Fruit fly (Drosophila melanogaster): Measurements from ENCODE around the gene Krn.

Krn gene

DNA sequence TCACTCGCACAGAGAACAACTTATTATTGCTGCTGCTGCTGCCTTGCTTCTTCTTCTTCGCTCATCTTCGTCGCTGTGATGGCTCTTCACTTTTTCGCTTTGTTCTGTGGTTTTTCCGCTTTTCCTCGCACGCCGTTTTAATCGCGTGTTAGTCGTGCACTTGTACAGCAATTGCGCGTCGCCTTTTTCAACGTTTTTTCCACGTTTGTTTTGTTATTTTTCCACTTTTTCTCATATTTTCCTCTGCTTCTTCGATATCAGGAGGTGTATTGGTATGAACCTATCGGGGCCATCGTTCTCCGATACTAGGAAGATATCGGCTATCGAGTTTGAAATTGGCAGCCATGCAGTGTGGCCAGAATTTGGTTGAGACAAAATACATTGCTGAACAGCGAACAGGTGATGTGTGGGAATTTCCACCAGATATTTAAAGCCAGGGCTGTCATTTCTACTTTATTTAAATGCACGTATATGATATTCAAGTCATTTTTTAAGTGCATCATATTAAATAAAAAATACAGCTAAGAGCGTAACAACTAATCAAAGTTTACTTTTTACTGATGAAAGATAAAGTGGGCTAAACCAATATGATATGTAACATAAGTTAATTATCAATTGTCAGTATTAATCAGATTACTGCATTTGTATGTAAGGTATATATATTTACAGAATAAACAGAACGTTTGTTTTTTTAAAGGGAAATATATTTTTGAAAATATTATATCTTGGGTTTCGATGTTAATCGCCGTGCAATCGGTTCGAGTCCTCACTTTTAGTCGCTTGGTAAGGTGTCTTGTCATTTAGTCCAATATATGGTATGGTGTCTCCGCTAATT lies 15.1 kb upstream of the Krn start, which contains the start of gene Crtc (continued):
- no peak; the same call in 1 of the 2 replicates for TF ChIP-seq Gug (GFP tag; IDR thresholded peaks at IDR 0.05)
- no peak for TF ChIP-seq Eip93F (GFP tag; optimal IDR thresholded peaks at IDR 0.05)
- TF ChIP-seq net (GFP tag; optimal IDR thresholded peaks at IDR 0.05): no peak
- no peak for TF ChIP-seq salr (GFP tag; optimal IDR thresholded peaks at IDR 0.05)
- TF ChIP-seq vri (GFP tag; optimal IDR thresholded peaks at IDR 0.05): no peak
- peak; percentile 9 for TF ChIP-seq Hr4 (GFP tag; optimal IDR thresholded peaks at IDR 0.05)
- TF ChIP-seq eg (GFP tag; IDR thresholded peaks at IDR 0.05): no peak
- no peak for TF ChIP-seq CG32006 (GFP tag; optimal IDR thresholded peaks at IDR 0.05)
- TF ChIP-seq CG3919 (GFP tag; optimal IDR thresholded peaks at IDR 0.05): no peak

DNA sequence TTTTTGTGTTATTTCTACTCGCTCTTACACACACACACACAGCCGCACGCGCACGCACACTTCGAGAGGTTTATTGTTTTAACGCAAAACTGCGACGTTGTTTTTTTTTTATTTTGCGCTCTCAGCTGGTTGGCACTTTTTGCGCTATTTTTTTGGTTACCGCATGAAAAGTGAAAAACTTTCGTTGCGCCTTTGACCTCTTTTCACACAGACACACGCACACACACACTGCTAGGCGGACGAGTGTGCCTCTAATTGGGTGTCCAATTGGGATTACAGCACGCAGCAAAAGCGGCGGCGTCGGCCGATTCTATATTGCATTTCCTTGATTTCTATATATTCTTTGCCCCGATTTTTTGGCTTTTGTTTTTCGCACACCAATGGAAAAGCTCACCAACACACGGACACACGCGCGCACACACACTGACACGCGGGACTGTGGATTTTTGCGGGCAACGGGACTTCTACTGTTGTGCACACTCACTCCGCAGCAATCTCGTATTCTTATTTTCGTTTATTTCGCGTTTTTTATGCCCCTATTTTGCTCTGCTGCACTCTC lies 14.4 kb upstream of the Krn start:
- TF ChIP-seq fd85E (GFP tag; optimal IDR thresholded peaks at IDR 0.05): no peak
- peak; percentile 59; the same call in 2 of the 3 replicates for TF ChIP-seq CG8119 (GFP tag; IDR thresholded peaks at IDR 0.05)
- peak; percentile 55 for TF ChIP-seq Blimp-1 (GFP tag; optimal IDR thresholded peaks at IDR 0.05)
- TF ChIP-seq Sox14 (GFP tag; optimal IDR thresholded peaks at IDR 0.05): no peak
- no peak for TF ChIP-seq CG9139 (GFP tag; optimal IDR thresholded peaks at IDR 0.05)
- no peak for TF ChIP-seq Lpt (GFP tag; optimal IDR thresholded peaks at IDR 0.05)
- TF ChIP-seq Gug (GFP tag; IDR thresholded peaks at IDR 0.05): no peak
- no peak for TF ChIP-seq fd59A (GFP tag; optimal IDR thresholded peaks at IDR 0.05)
- no peak for TF ChIP-seq CG7368 (GFP tag; optimal IDR thresholded peaks at IDR 0.05)
- no peak for TF ChIP-seq CG16779 (tag; optimal IDR thresholded peaks at IDR 0.05)
- TF ChIP-seq ss (GFP tag; optimal IDR thresholded peaks at IDR 0.05): peak in 1 of 2 experiments; percentile 34
- no peak for TF ChIP-seq svp (GFP tag)
- TF ChIP-seq Hr4 (GFP tag; optimal IDR thresholded peaks at IDR 0.05): no peak
- no peak for TF ChIP-seq esn (GFP tag; optimal IDR thresholded peaks at IDR 0.05)
- no peak for TF ChIP-seq Met (GFP tag; optimal IDR thresholded peaks at IDR 0.05)
- TF ChIP-seq Hr38 (GFP tag; optimal IDR thresholded peaks at IDR 0.05): no peak
- no peak for TF ChIP-seq CG4318 (GFP tag; optimal IDR thresholded peaks at IDR 0.05)
- TF ChIP-seq CG10669 (GFP tag; optimal IDR thresholded peaks at IDR 0.05): no peak
- no peak for TF ChIP-seq Smox (GFP tag; optimal IDR thresholded peaks at IDR 0.05)
- TF ChIP-seq Eip93F (GFP tag; optimal IDR thresholded peaks at IDR 0.05): no peak
- no peak for TF ChIP-seq CG8632 (GFP tag; optimal IDR thresholded peaks at IDR 0.05)
- peak; percentile 29 for TF ChIP-seq CG32006 (GFP tag; optimal IDR thresholded peaks at IDR 0.05)
- TF ChIP-seq CG6792 (GFP tag; optimal IDR thresholded peaks at IDR 0.05): no peak
- TF ChIP-seq Hr39 (GFP tag; optimal IDR thresholded peaks at IDR 0.05): no peak
- TF ChIP-seq salr (GFP tag; optimal IDR thresholded peaks at IDR 0.05): no peak
- peak; percentile 29; the same call in 1 of the 2 replicates for TF ChIP-seq CG15336 (GFP tag; IDR thresholded peaks at IDR 0.05)
- no peak for TF ChIP-seq dsx (GFP tag; optimal IDR thresholded peaks at IDR 0.05; ENCODE audit: poor library complexity, severe bottlenecking)
- no peak for TF ChIP-seq CG10631 (GFP tag; optimal IDR thresholded peaks at IDR 0.05)
- TF ChIP-seq CG3919 (GFP tag; optimal IDR thresholded peaks at IDR 0.05): no peak
- no peak for TF ChIP-seq Eip78C (GFP tag)
- TF ChIP-seq vri (GFP tag; optimal IDR thresholded peaks at IDR 0.05): peak; percentile 24
- no peak for TF ChIP-seq CG3032 (tag; optimal IDR thresholded peaks at IDR 0.05)
- TF ChIP-seq CG6854 (GFP tag; optimal IDR thresholded peaks at IDR 0.05): no peak
- peak; percentile 33; the same call in 1 of the 3 replicates for TF ChIP-seq eg (GFP tag; IDR thresholded peaks at IDR 0.05)
- no peak for TF ChIP-seq Sox102F (GFP tag; optimal IDR thresholded peaks at IDR 0.05)
- peak; percentile 41 for TF ChIP-seq CG6276 (GFP tag; optimal IDR thresholded peaks at IDR 0.05)
- TF ChIP-seq CG11902 (GFP tag; optimal IDR thresholded peaks at IDR 0.05): no peak
- peak; percentile 3 for TF ChIP-seq topi (GFP tag; optimal IDR thresholded peaks at IDR 0.05)
- 0 out of 3 replicates have a peak, but pooled peaks have one; percentile 21 for TF ChIP-seq CG6163 (GFP tag; IDR thresholded peaks at IDR 0.05)
- TF ChIP-seq CG1621 (tag; optimal IDR thresholded peaks at IDR 0.05): no peak
- TF ChIP-seq CG31627 (GFP tag; optimal IDR thresholded peaks at IDR 0.05): no peak
